Worm (Caenorhabditis elegans): ENCODE data around the gene mcm-3.

mcm-3 gene

ce11 chrV:15083659-15084058 lies 24.3 kb upstream of the mcm-3 start:
- TF ChIP-seq ceh-9 (tag; optimal IDR thresholded peaks at IDR 0.05) (no peak), nhr-232 (tag; optimal IDR thresholded peaks at IDR 0.05) (no peak), sox-4 (tag; optimal IDR thresholded peaks at IDR 0.05) (no peak), ceh-48 (tag; optimal IDR thresholded peaks at IDR 0.05) (no peak), unc-42 (tag; optimal IDR thresholded peaks at IDR 0.05) (no peak), ztf-16 (tag; optimal IDR thresholded peaks at IDR 0.05) (no peak), ceh-45 (GFP tag; IDR thresholded peaks at IDR 0.05) (no peak), elt-2 (tag; optimal IDR thresholded peaks at IDR 0.05) (no peak), K02D7.2 (tag; optimal IDR thresholded peaks at IDR 0.05) (no peak)

ce11 chrV:15082291-15082690 lies 22.9 kb upstream of the mcm-3 start, which contains the start of the genes C01G10.10 and C01G10.9:
C01G10.10 (minus strand) TSS chrV:15082441.
C01G10.9 (plus strand) TSS chrV:15082530.
- TF ChIP-seq fkh-6 (tag; optimal IDR thresholded peaks at IDR 0.05) = peak; percentile 33
- TF ChIP-seq hlh-13 (GFP tag; optimal IDR thresholded peaks at IDR 0.05) = no peak
- peak; percentile 27 for TF ChIP-seq sdc-2 (tag; optimal IDR thresholded peaks at IDR 0.05)
- TF ChIP-seq ceh-31 (tag; optimal IDR thresholded peaks at IDR 0.05) = peak; percentile 90
- no peak for TF ChIP-seq nfya-1 (tag; optimal IDR thresholded peaks at IDR 0.05)
- TF ChIP-seq ceh-34 (tag; optimal IDR thresholded peaks at IDR 0.05) = peak; percentile 9
- no peak for TF ChIP-seq madf-2 (tag; optimal IDR thresholded peaks at IDR 0.05)
- peak; percentile 90 for TF ChIP-seq tbx-7 (tag; optimal IDR thresholded peaks at IDR 0.05)
- TF ChIP-seq unc-42 (tag; optimal IDR thresholded peaks at IDR 0.05) = peak; percentile 27
- TF ChIP-seq pha-4 (tag; optimal IDR thresholded peaks at IDR 0.05) = no peak
- TF ChIP-seq ahr-1 (tag; optimal IDR thresholded peaks at IDR 0.05) = no peak
- TF ChIP-seq fkh-10 (GFP tag; optimal IDR thresholded peaks at IDR 0.05) = no peak
- no peak for TF ChIP-seq ama-1 (optimal IDR thresholded peaks at IDR 0.05)
- no peak for TF ChIP-seq sox-2 (GFP tag; IDR thresholded peaks at IDR 0.05)
- no peak for TF ChIP-seq unc-55 (GFP tag; optimal IDR thresholded peaks at IDR 0.05)
- TF ChIP-seq ceh-24 (tag; optimal IDR thresholded peaks at IDR 0.05) = no peak
- no peak for TF ChIP-seq nhr-11 (tag; optimal IDR thresholded peaks at IDR 0.05)
- TF ChIP-seq ceh-22 (tag; optimal IDR thresholded peaks at IDR 0.05) = no peak
- peak; percentile 48 for TF ChIP-seq fax-1 (tag; optimal IDR thresholded peaks at IDR 0.05)
- TF ChIP-seq hlh-15 (tag; optimal IDR thresholded peaks at IDR 0.05) = no peak
- no peak for TF ChIP-seq hlh-30 (tag; optimal IDR thresholded peaks at IDR 0.05; ENCODE audit: insufficient read depth)
- no peak for TF ChIP-seq ceh-45 (GFP tag; IDR thresholded peaks at IDR 0.05)
- no peak for TF ChIP-seq odd-2 (tag; optimal IDR thresholded peaks at IDR 0.05)
- TF ChIP-seq pat-9 (tag; optimal IDR thresholded peaks at IDR 0.05) = no peak
- TF ChIP-seq C08G9.2 (tag; optimal IDR thresholded peaks at IDR 0.05) = peak; percentile 93
- TF ChIP-seq unc-86 (tag; optimal IDR thresholded peaks at IDR 0.05) = no peak
- peak; percentile 46 for TF ChIP-seq F13H6.1 (tag; optimal IDR thresholded peaks at IDR 0.05)
- TF ChIP-seq syd-9 (tag; optimal IDR thresholded peaks at IDR 0.05) = no peak
- TF ChIP-seq ceh-14 (tag; optimal IDR thresholded peaks at IDR 0.05) = peak; percentile 46
- no peak for TF ChIP-seq sox-4 (tag; optimal IDR thresholded peaks at IDR 0.05)
- TF ChIP-seq che-1 (tag; optimal IDR thresholded peaks at IDR 0.05) = no peak
- TF ChIP-seq pros-1 (tag; optimal IDR thresholded peaks at IDR 0.05) = no peak
- no peak for TF ChIP-seq ceh-6 (GFP tag; optimal IDR thresholded peaks at IDR 0.05)
- TF ChIP-seq elt-2 (tag; optimal IDR thresholded peaks at IDR 0.05) = peak; percentile 81
- TF ChIP-seq ceh-18 (tag; optimal IDR thresholded peaks at IDR 0.05) = no peak
- TF ChIP-seq lim-6 (tag; optimal IDR thresholded peaks at IDR 0.05) = no peak
- no peak for TF ChIP-seq lin-11 (tag; optimal IDR thresholded peaks at IDR 0.05)
- TF ChIP-seq ceh-2 (tag; optimal IDR thresholded peaks at IDR 0.05) = peak; percentile 89
- TF ChIP-seq ceh-30 (tag; optimal IDR thresholded peaks at IDR 0.05) = no peak
- TF ChIP-seq zip-5 (tag; optimal IDR thresholded peaks at IDR 0.05) = peak; percentile 78
- no peak for TF ChIP-seq pag-3 (tag; optimal IDR thresholded peaks at IDR 0.05; ENCODE audit: borderline replicate concordance)
- TF ChIP-seq mec-3 (tag; optimal IDR thresholded peaks at IDR 0.05; ENCODE audit: borderline replicate concordance) = no peak
- no peak for TF ChIP-seq Y22D7AL.16 (tag; optimal IDR thresholded peaks at IDR 0.05)
- TF ChIP-seq ceh-9 (tag; optimal IDR thresholded peaks at IDR 0.05) = no peak
- TF ChIP-seq elt-4 (tag; optimal IDR thresholded peaks at IDR 0.05) = no peak
- TF ChIP-seq pax-1 (tag; optimal IDR thresholded peaks at IDR 0.05) = no peak
- TF ChIP-seq pqm-1 (tag; optimal IDR thresholded peaks at IDR 0.05) = no peak
- TF ChIP-seq ref-2 (tag; optimal IDR thresholded peaks at IDR 0.05) = peak; percentile 70
- peak; percentile 87 for TF ChIP-seq tbx-2 (tag; optimal IDR thresholded peaks at IDR 0.05)
